Worm (Caenorhabditis elegans): ENCODE measurements around the gene rab-28.
A peak's percentile ranks its signal among the peaks of the same experiment; 100 is the strongest.
"Not testable (repeated sequence)": the region's sequence is repeated elsewhere in the genome, so short reads cannot be mapped to it uniquely, and the experiment has no call there.

rab-28 gene

ce11 chrIV:9243670-9244069 is at the start of gene rab-28:
Gene rab-28, minus strand, starts transcription at chrIV:9244012.
- no peak for TF ChIP-seq tbx-11 (GFP tag; IDR thresholded peaks at IDR 0.05)
- no peak for TF ChIP-seq B0310.2 (tag; optimal IDR thresholded peaks at IDR 0.05)
- TF ChIP-seq ceh-13 (GFP tag; optimal IDR thresholded peaks at IDR 0.05) = no peak
- TF ChIP-seq tra-4 (tag; optimal IDR thresholded peaks at IDR 0.05) = no peak
- no peak for TF ChIP-seq tbx-37 (GFP tag; conservative IDR thresholded peaks at IDR 0.05)
- no peak for TF ChIP-seq scrt-1 (GFP tag; IDR thresholded peaks at IDR 0.05)
- TF ChIP-seq aly-1 (tag; optimal IDR thresholded peaks at IDR 0.05) = no peak
- TF ChIP-seq hmg-4 (GFP tag; optimal IDR thresholded peaks at IDR 0.05) = no peak
- TF ChIP-seq ets-7 (tag; optimal IDR thresholded peaks at IDR 0.05) = no peak

- no peak for TF ChIP-seq ceh-13 (GFP tag; optimal IDR thresholded peaks at IDR 0.05)
Measured at ce11 chrIV:9289635-9290034, 45.8 kb upstream of the rab-28 start.

- TF ChIP-seq hmbx-1, hnd-1, ceh-36 (tag; optimal IDR thresholded peaks at IDR 0.05): not testable (repeated sequence)
Measured at ce11 chrIV:9286305-9286704, 42.5 kb upstream of the rab-28 start, which contains the start of gene nhr-267. Gene nhr-267, minus strand, starts transcription at chrIV:9286405.

- TF ChIP-seq ets-7 (tag; optimal IDR thresholded peaks at IDR 0.05) (no peak), B0310.2 (tag; optimal IDR thresholded peaks at IDR 0.05) (no peak), scrt-1 (GFP tag; IDR thresholded peaks at IDR 0.05) (no peak), sea-1 (GFP tag; conservative IDR thresholded peaks at IDR 0.05) (no peak), ceh-36 (tag; optimal IDR thresholded peaks at IDR 0.05) (no peak), hnd-1 (tag; optimal IDR thresholded peaks at IDR 0.05) (no peak), tra-4 (tag; optimal IDR thresholded peaks at IDR 0.05) (no peak), F13C5.2 (tag; optimal IDR thresholded peaks at IDR 0.05) (no peak), pes-1 (GFP tag; IDR thresholded peaks at IDR 0.05) (no peak), ceh-13 (GFP tag; optimal IDR thresholded peaks at IDR 0.05) (no peak), hmg-4 (GFP tag; optimal IDR thresholded peaks at IDR 0.05) (no peak), ama-1 (optimal IDR thresholded peaks at IDR 0.05) (no peak)
Measured at ce11 chrIV:9274008-9274529, 30.3 kb upstream of the rab-28 start, which contains the start of gene nmy-3. Gene nmy-3, plus strand, starts transcription at chrIV:9274479.

ce11 chrIV:9269796-9270195 is 26.0 kb upstream of the rab-28 start, which contains the start of gene flh-3:
Gene flh-3, plus strand, starts transcription at chrIV:9270096.
- TF ChIP-seq B0310.2 (tag; optimal IDR thresholded peaks at IDR 0.05) (no peak), pes-1 (GFP tag; IDR thresholded peaks at IDR 0.05) (no peak), tra-4 (tag; optimal IDR thresholded peaks at IDR 0.05) (no peak), tbx-11 (GFP tag; IDR thresholded peaks at IDR 0.05) (no peak), flt-1 (GFP tag; IDR thresholded peaks at IDR 0.05) (no peak), ets-7 (tag; optimal IDR thresholded peaks at IDR 0.05) (no peak), F13C5.2 (tag; optimal IDR thresholded peaks at IDR 0.05) (no peak), sea-1 (GFP tag; conservative IDR thresholded peaks at IDR 0.05) (no peak), ceh-13 (GFP tag; optimal IDR thresholded peaks at IDR 0.05) (no peak), hnd-1 (tag; optimal IDR thresholded peaks at IDR 0.05) (no peak), aly-1 (tag; optimal IDR thresholded peaks at IDR 0.05) (no peak)

ce11 chrIV:9268916-9269315 is 25.1 kb upstream of the rab-28 start:
- peak; percentile 58 for TF ChIP-seq flt-1 (GFP tag; IDR thresholded peaks at IDR 0.05)
- TF ChIP-seq sea-1 (GFP tag; conservative IDR thresholded peaks at IDR 0.05) = no peak; the same call in 1 of the 2 replicates
- no peak for TF ChIP-seq hnd-1 (tag; optimal IDR thresholded peaks at IDR 0.05)
- TF ChIP-seq ceh-36 (tag; optimal IDR thresholded peaks at IDR 0.05) = no peak
- no peak for TF ChIP-seq pes-1 (GFP tag; IDR thresholded peaks at IDR 0.05)
- no peak for TF ChIP-seq ama-1 (optimal IDR thresholded peaks at IDR 0.05)
- peak; percentile 77 for TF ChIP-seq aly-1 (tag; optimal IDR thresholded peaks at IDR 0.05)
- no peak for TF ChIP-seq tbx-11 (GFP tag; IDR thresholded peaks at IDR 0.05)
- TF ChIP-seq scrt-1 (GFP tag; IDR thresholded peaks at IDR 0.05) = peak; percentile 67; the same call in 1 of the 2 replicates
- no peak for TF ChIP-seq F13C5.2 (tag; optimal IDR thresholded peaks at IDR 0.05)
- TF ChIP-seq ets-7 (tag; optimal IDR thresholded peaks at IDR 0.05) = no peak
- TF ChIP-seq ceh-13 (GFP tag; optimal IDR thresholded peaks at IDR 0.05) = no peak

ce11 chrIV:9267581-9267980 is 23.8 kb upstream of the rab-28 start:
- TF ChIP-seq tra-4 (tag; optimal IDR thresholded peaks at IDR 0.05) (no peak), F13C5.2 (tag; optimal IDR thresholded peaks at IDR 0.05) (no peak), hmbx-1 (tag; optimal IDR thresholded peaks at IDR 0.05) (no peak), hmg-4 (GFP tag; optimal IDR thresholded peaks at IDR 0.05) (peak; percentile 72), pes-1 (GFP tag; IDR thresholded peaks at IDR 0.05) (0 out of 2 replicates have a peak, but pooled peaks have one; percentile 13), ceh-36 (tag; optimal IDR thresholded peaks at IDR 0.05) (no peak), tbx-11 (GFP tag; IDR thresholded peaks at IDR 0.05) (no peak)

- TF ChIP-seq sea-1 (GFP tag; conservative IDR thresholded peaks at IDR 0.05) = no peak
- no peak for TF ChIP-seq scrt-1 (GFP tag; IDR thresholded peaks at IDR 0.05)
- no peak for TF ChIP-seq F13C5.2 (tag; optimal IDR thresholded peaks at IDR 0.05)
- TF ChIP-seq ceh-36 (tag; optimal IDR thresholded peaks at IDR 0.05) = no peak
- TF ChIP-seq B0310.2 (tag; optimal IDR thresholded peaks at IDR 0.05) = no peak
- TF ChIP-seq ets-7 (tag; optimal IDR thresholded peaks at IDR 0.05) = no peak
- TF ChIP-seq hmg-4 (GFP tag; optimal IDR thresholded peaks at IDR 0.05) = no peak
- no peak for TF ChIP-seq tbx-37 (GFP tag; conservative IDR thresholded peaks at IDR 0.05)
Measured at ce11 chrIV:9266464-9266863, 22.7 kb upstream of the rab-28 start, which contains the start of gene Y11D7A.19. Gene Y11D7A.19, minus strand, starts transcription at chrIV:9266564.
